Fruit fly (Drosophila melanogaster): Measurements from ENCODE around the gene Srp68.

The Srp68 gene

DNA sequence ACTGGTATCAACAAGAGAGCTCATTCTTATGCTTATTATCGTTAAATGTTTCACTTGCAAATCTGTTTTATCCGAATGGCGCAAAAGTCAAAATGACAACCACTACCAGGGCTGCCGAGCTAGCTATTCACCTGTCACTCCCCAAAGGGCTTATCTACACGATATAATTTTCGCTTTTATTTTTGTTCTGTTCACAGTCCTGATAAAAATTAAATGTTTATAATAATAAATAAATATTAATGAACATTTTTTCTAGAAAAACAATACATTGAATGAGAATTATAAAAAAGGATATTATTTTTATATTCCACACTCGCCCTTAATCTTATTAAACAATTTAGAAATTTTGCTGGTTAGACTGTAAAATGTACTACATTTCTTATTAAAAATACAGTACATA, 34.9 kb downstream of the Srp68 start, which contains the start of gene CG5194:
Gene CG5194 (minus strand): TSS at position 101 of the 400 bp plus-strand sequence.
- TF ChIP-seq Max (GFP tag; optimal IDR thresholded peaks at IDR 0.05) (no peak), CoRest (tag; optimal IDR thresholded peaks at IDR 0.05) (no peak), E2f1 (GFP tag; IDR thresholded peaks at IDR 0.05) (no peak), Myb (GFP tag; optimal IDR thresholded peaks at IDR 0.05) (no peak)

DNA sequence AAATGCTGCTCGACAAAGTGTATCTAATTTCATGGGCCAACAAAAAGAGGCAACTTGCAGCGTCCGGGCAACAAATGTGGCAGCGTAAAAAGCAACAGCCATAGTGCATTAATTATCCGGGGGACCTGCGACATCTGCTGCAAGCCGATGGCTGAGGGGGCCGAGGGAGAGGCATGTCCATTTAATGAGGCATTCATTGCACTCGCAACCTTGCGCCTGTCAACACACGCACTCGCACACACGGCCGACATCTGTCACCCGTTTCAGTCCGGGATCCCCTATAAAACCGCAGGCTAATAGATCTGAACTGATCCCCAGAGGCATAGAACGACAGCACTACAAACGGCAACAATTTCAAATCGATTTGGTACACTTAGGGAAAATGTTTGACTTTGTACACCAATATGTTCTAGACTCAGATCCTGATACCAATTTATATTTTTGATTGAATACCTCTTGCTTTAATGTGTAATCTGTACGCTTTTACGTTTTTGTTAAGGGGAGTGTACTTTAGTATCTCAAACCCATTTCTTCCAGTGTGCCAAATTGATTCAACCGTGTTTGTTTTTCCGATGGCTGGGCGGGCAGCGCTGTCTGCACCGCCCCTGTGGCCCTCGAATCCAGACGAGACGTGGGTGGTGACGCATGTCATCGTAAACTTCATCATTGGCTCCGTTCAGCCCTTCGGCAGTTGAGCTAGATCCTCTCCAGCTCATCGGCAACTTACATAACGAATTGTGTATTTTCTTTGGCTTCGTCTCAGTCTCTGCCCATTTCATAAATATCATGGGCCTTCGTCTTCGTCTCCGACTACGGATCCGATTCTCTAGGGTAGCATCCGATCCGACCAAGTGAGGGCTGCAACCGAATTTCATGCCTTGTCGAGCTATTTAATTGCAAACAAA, 36.9 kb downstream of the Srp68 start:
- TF ChIP-seq zfh1 (GFP tag; IDR thresholded peaks at IDR 0.05): peak; percentile 95
- TF ChIP-seq zf30C (GFP tag; optimal IDR thresholded peaks at IDR 0.05): peak; percentile 90
- TF ChIP-seq ind (GFP tag; optimal IDR thresholded peaks at IDR 0.05): peak; percentile 63
- peak; percentile 63; the same call in 1 of the 3 replicates for TF ChIP-seq CG7357 (GFP tag; IDR thresholded peaks at IDR 0.05)
- TF ChIP-seq Hr39 (optimal IDR thresholded peaks at IDR 0.05): no peak
- TF ChIP-seq fd64A (GFP tag; optimal IDR thresholded peaks at IDR 0.05): peak; percentile 54
- peak; percentile 76 for TF ChIP-seq Blimp-1 (GFP tag; optimal IDR thresholded peaks at IDR 0.05)
- peak; percentile 79 for TF ChIP-seq CG6813 (GFP tag; optimal IDR thresholded peaks at IDR 0.05)
- peak; percentile 79 for TF ChIP-seq CG2678 (tag; optimal IDR thresholded peaks at IDR 0.05)
- TF ChIP-seq tio (GFP tag; optimal IDR thresholded peaks at IDR 0.05): no peak
- TF ChIP-seq Bteb2 (GFP tag; optimal IDR thresholded peaks at IDR 0.05): peak; percentile 2
- TF ChIP-seq run (tag; optimal IDR thresholded peaks at IDR 0.05): no peak
- TF ChIP-seq CG12942 (GFP tag; optimal IDR thresholded peaks at IDR 0.05): peak; percentile 49
- no peak for TF ChIP-seq HLH4C (GFP tag; IDR thresholded peaks at IDR 0.05; ENCODE audit: partially characterized antibody)
- peak; percentile 68 for TF ChIP-seq CG4730 (GFP tag; IDR thresholded peaks at IDR 0.05)
- peak; percentile 37 for TF ChIP-seq CHES-1-like (GFP tag; optimal IDR thresholded peaks at IDR 0.05)
- peak; percentile 80 for TF ChIP-seq HLH3B (GFP tag; IDR thresholded peaks at IDR 0.05)
- TF ChIP-seq CG9437 (GFP tag; optimal IDR thresholded peaks at IDR 0.05): peak; percentile 34
- TF ChIP-seq CG7556 (GFP tag; optimal IDR thresholded peaks at IDR 0.05): peak; percentile 77
- peak; percentile 60 for TF ChIP-seq CG14441 (GFP tag; IDR thresholded peaks at IDR 0.05)
- peak; percentile 91 for TF ChIP-seq CG2712 (tag; optimal IDR thresholded peaks at IDR 0.05)
- no peak for TF ChIP-seq ftz-f1 (GFP tag; optimal IDR thresholded peaks at IDR 0.05)
- 0 out of 2 replicates have a peak, but pooled peaks have one; percentile 28 for TF ChIP-seq slbo (GFP tag; IDR thresholded peaks at IDR 0.05)
- TF ChIP-seq Hr51 (GFP tag; optimal IDR thresholded peaks at IDR 0.05): peak in 1 of 2 experiments; percentile 62
- peak; percentile 69 for TF ChIP-seq Ptx1 (GFP tag; IDR thresholded peaks at IDR 0.05)
- peak; percentile 66 for TF ChIP-seq CG1602 (GFP tag; optimal IDR thresholded peaks at IDR 0.05)
- TF ChIP-seq CG11504 (tag; optimal IDR thresholded peaks at IDR 0.05): peak; percentile 67
- no peak for TF ChIP-seq fru (optimal IDR thresholded peaks at IDR 0.05)
- peak; percentile 12 for TF ChIP-seq CG12744 (GFP tag; optimal IDR thresholded peaks at IDR 0.05)
- peak; percentile 23 for TF ChIP-seq odd (GFP tag; optimal IDR thresholded peaks at IDR 0.05)
- TF ChIP-seq CG11560 (tag; IDR thresholded peaks at IDR 0.05): no peak; the same call in 1 of the 3 replicates
- peak; percentile 67 for TF ChIP-seq wor (GFP tag; IDR thresholded peaks at IDR 0.05)
- peak; percentile 45 for TF ChIP-seq Dad (GFP tag; optimal IDR thresholded peaks at IDR 0.05)
- peak; percentile 55 for TF ChIP-seq tx (GFP tag; optimal IDR thresholded peaks at IDR 0.05)
- TF ChIP-seq CG13775 (GFP tag; optimal IDR thresholded peaks at IDR 0.05): peak; percentile 76
- no peak for TF ChIP-seq zfh2 (GFP tag; optimal IDR thresholded peaks at IDR 0.05)
- TF ChIP-seq Rx (GFP tag; IDR thresholded peaks at IDR 0.05): peak; percentile 71
- TF ChIP-seq Usf (GFP tag; optimal IDR thresholded peaks at IDR 0.05): peak; percentile 38
- TF ChIP-seq Oaz (GFP tag; IDR thresholded peaks at IDR 0.05): no peak
- peak; percentile 73 for TF ChIP-seq CG17359 (tag; optimal IDR thresholded peaks at IDR 0.05)
- TF ChIP-seq CG32532 (GFP tag; IDR thresholded peaks at IDR 0.05): 0 out of 2 replicates have a peak, but pooled peaks have one; percentile 27
- TF ChIP-seq bigmax (GFP tag; optimal IDR thresholded peaks at IDR 0.05): no peak
- peak; percentile 55; the same call in 1 of the 2 replicates for TF ChIP-seq klu (GFP tag; IDR thresholded peaks at IDR 0.05)
- peak; percentile 73 for TF ChIP-seq Awh (GFP tag; IDR thresholded peaks at IDR 0.05)
